Fruit fly (Drosophila melanogaster) whole organism, pupa: Measurements from ENCODE around the gene omd.

ENCODE experiments used
- CG8301 ChIP-seq: fragments of 200-800 bp; sonication (Bioruptor generic); optimal IDR thresholded peaks from 2 replicates; lab custom pipeline; 2018; ENCODE audit warnings: missing biosample characterization, mild to moderate bottlenecking, missing genetic modification characterization
- Pif1A ChIP-seq: fragments of 200-800 bp; sonication (Bioruptor generic); optimal IDR thresholded peaks from 3 replicates; lab custom pipeline; 2016; ENCODE audit warnings: missing biosample characterization, missing genetic modification characterization

dm6 chr3R:13718076-13718475 is 31.1 kb upstream of the omd start, which contains the start of gene Ubc87F:
- TF ChIP-seq Pif1A: no peak
- TF ChIP-seq CG8301 (tag; lab: Kevin White, UChicago): no peak
